Worm (Caenorhabditis elegans) whole organism, late embryonic: ENCODE results near the gene rnp-9.

Source experiments
- F13H6.1 ChIP-seq: sonication (generic microtip); optimal IDR thresholded peaks from 2 replicates; lab custom pipeline; 2016; ENCODE audit warnings: missing genetic modification characterization, missing compliant biosample characterization
- nhr-11 ChIP-seq: fragments of 150-350 bp; optimal IDR thresholded peaks from 2 replicates; lab custom pipeline; 2014; ENCODE audit warnings: missing biosample characterization, missing genetic modification characterization
- ref-2 ChIP-seq: sonication (generic microtip); optimal IDR thresholded peaks from 2 replicates; lab custom pipeline; 2016; ENCODE audit warnings: missing genetic modification characterization, missing compliant biosample characterization

DNA sequence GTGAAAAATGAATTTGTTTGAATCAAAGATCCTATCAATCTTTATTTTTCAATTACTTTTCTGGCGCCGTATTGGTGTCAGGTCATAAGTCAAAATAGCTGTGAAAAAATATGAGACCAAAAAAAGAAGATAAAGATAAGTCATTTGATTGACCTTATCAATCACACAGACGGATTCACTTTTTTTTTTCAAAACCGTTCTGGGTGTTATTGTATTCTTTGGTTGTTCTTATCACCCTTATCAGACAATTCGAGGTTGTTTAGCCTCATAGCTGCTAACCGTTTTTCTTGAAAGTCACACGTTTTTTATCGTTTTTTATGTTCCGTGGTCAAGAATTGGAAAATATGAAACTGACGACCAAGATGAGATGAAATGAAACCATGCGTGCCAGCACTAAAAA is 1.4 kb downstream of the rnp-9 start:
- no peak for TF ChIP-seq nhr-11 (tag; lab: Kevin White, UChicago)
- TF ChIP-seq F13H6.1 = no peak
- no peak for TF ChIP-seq ref-2
